Fruit fly (Drosophila melanogaster): Measurements from ENCODE around the gene Pomp.
A peak's percentile ranks its signal among the peaks of the same experiment; 100 is the strongest.

The Pomp gene

DNA sequence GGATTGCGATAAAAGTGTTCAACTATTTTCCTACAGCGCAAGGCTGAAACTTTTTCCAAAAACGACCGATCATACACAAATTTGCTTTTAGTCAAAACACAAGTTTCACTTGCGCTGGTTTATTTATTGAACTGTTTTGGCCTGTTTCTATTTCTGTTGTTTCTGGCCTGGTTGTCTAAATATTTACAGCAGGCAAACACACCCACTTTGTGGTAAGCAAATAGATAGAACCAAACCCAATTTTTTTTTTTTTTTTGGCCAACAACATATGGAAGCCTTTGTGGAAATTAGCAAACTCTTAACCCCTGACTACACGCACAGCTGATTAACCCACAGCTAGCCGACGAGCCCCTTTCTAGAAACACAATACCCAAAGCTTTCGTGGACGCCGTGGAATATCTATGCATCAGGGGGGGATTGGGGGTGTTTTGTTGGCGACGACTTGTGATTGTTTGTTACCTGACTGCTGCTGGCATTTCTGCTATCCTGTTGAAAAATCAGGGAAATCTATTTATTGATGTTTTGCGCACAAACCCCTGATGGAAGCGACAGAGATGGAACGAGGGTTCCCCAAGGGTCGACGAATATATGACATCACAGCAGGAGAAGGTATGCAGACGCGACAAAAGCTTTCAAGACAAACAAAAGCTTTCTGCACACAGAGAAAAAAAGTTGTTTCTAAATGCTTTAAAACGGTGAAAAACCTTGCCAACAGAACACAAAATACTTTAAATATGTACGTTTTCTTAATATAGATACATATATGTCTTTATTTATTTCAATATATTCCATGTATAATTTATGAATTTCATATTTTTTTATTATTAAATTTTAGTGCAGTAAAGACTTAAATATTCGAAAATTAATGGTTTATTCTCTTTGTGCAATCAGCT is 20.4 kb downstream of the Pomp start (continued):
- TF ChIP-seq CG15514 (GFP tag; optimal IDR thresholded peaks at IDR 0.05) (peak; percentile 66), CG34376 (GFP tag; optimal IDR thresholded peaks at IDR 0.05) (peak; percentile 14), croc (GFP tag; conservative IDR thresholded peaks at IDR 0.05) (0 out of 3 replicates have a peak, but pooled peaks have one; percentile 16), CG17568 (GFP tag; optimal IDR thresholded peaks at IDR 0.05) (peak; percentile 65), CG13775 (GFP tag; optimal IDR thresholded peaks at IDR 0.05) (peak; percentile 30), fd96Cb (tag; optimal IDR thresholded peaks at IDR 0.05) (peak; percentile 14), Max (GFP tag; optimal IDR thresholded peaks at IDR 0.05) (no peak), eyg (GFP tag; optimal IDR thresholded peaks at IDR 0.05) (peak; percentile 52), CG12769 (tag; optimal IDR thresholded peaks at IDR 0.05) (no peak), CG18476 (GFP tag; optimal IDR thresholded peaks at IDR 0.05) (peak; percentile 6), fu2 (GFP tag; optimal IDR thresholded peaks at IDR 0.05) (no peak), p53 (GFP tag; optimal IDR thresholded peaks at IDR 0.05) (no peak), CG6854 (GFP tag; optimal IDR thresholded peaks at IDR 0.05) (peak; percentile 45), CG8281 (tag; optimal IDR thresholded peaks at IDR 0.05) (no peak), Xbp1 (GFP tag; optimal IDR thresholded peaks at IDR 0.05) (peak; percentile 13), CG12299 (tag; optimal IDR thresholded peaks at IDR 0.05) (peak; percentile 46), odd (GFP tag; optimal IDR thresholded peaks at IDR 0.05) (peak; percentile 41), eve (GFP tag; optimal IDR thresholded peaks at IDR 0.05) (peak in 1 of 2 experiments; percentile 80), unpg (GFP tag; optimal IDR thresholded peaks at IDR 0.05) (peak; percentile 53), CoRest (tag; optimal IDR thresholded peaks at IDR 0.05) (peak; percentile 55), CG10147 (GFP tag; optimal IDR thresholded peaks at IDR 0.05) (peak; percentile 27), zen2 (GFP tag; IDR thresholded peaks at IDR 0.05; ENCODE audit: partially characterized antibody) (no peak), CG1602 (GFP tag; optimal IDR thresholded peaks at IDR 0.05) (peak; percentile 3), Fer3 (tag; optimal IDR thresholded peaks at IDR 0.05) (peak; percentile 73), CG8924 (tag; optimal IDR thresholded peaks at IDR 0.05) (peak; percentile 50), CG17186 (GFP tag; optimal IDR thresholded peaks at IDR 0.05) (no peak), CG33213 (GFP tag; optimal IDR thresholded peaks at IDR 0.05) (peak; percentile 28), Dfd (GFP tag; optimal IDR thresholded peaks at IDR 0.05) (no peak), B-H1 (GFP tag; IDR thresholded peaks at IDR 0.05) (peak; percentile 24; the same call in 1 of the 3 replicates), Rx (GFP tag; IDR thresholded peaks at IDR 0.05) (no peak), pfk (GFP tag; optimal IDR thresholded peaks at IDR 0.05) (peak; percentile 1), Sox102F (GFP tag; optimal IDR thresholded peaks at IDR 0.05) (peak; percentile 65), her (GFP tag; optimal IDR thresholded peaks at IDR 0.05) (peak; percentile 59), CHES-1-like (GFP tag; optimal IDR thresholded peaks at IDR 0.05) (peak; percentile 40), CG17385 (GFP tag; optimal IDR thresholded peaks at IDR 0.05) (peak; percentile 31), H15 (GFP tag; IDR thresholded peaks at IDR 0.05) (0 out of 3 replicates have a peak, but pooled peaks have one; percentile 32), Vsx1 (GFP tag; optimal IDR thresholded peaks at IDR 0.05) (peak; percentile 54), CG7745 (tag; optimal IDR thresholded peaks at IDR 0.05) (no peak), Deaf1 (tag; optimal IDR thresholded peaks at IDR 0.05) (peak; percentile 63), sr (GFP tag; IDR thresholded peaks at IDR 0.05) (no peak; the same call in 2 of the 3 replicates), CG8478 (optimal IDR thresholded peaks at IDR 0.05) (no peak), Antp (GFP tag; optimal IDR thresholded peaks at IDR 0.05) (no peak), Meics (GFP tag; optimal IDR thresholded peaks at IDR 0.05) (peak; percentile 62), lab (GFP tag; optimal IDR thresholded peaks at IDR 0.05) (peak; percentile 78), CG10543 (GFP tag; optimal IDR thresholded peaks at IDR 0.05) (peak; percentile 19), CG5953 (GFP tag; IDR thresholded peaks at IDR 0.05) (no peak), HmgD (GFP tag; optimal IDR thresholded peaks at IDR 0.05) (no peak), ranshi (GFP tag; IDR thresholded peaks at IDR 0.05) (peak; percentile 26; the same call in 1 of the 2 replicates)
